Fruit fly (Drosophila melanogaster): ENCODE data around the gene hyx.

- peak; percentile 40 to 89 for TF ChIP-seq foxo (GFP tag; optimal IDR thresholded peaks at IDR 0.05)
- peak; percentile 90 for TF ChIP-seq Hr83 (GFP tag; optimal IDR thresholded peaks at IDR 0.05; ENCODE audit: poor library complexity, severe bottlenecking)
- TF ChIP-seq Hnf4 (GFP tag; optimal IDR thresholded peaks at IDR 0.05) = peak; percentile 91
- no peak for TF ChIP-seq Abd-B (GFP tag; optimal IDR thresholded peaks at IDR 0.05)
- TF ChIP-seq fru (GFP tag; optimal IDR thresholded peaks at IDR 0.05) = peak; percentile 85
- TF ChIP-seq pan (optimal IDR thresholded peaks at IDR 0.05) = no peak
- peak; percentile 80 for TF ChIP-seq OdsH (GFP tag; optimal IDR thresholded peaks at IDR 0.05)
- TF ChIP-seq CG32264 (GFP tag; optimal IDR thresholded peaks at IDR 0.05) = peak; percentile 3
Observed at dm6 chr3R:8992928-8993579, 45.5 kb upstream of the hyx start, which contains the start of gene CG11975.

Measured in whole organism, wandering third instar larva.